Worm (Caenorhabditis elegans) whole organism, L1 larva: Measurements from ENCODE around the gene F56D6.6.

ENCODE experiments used
- C16A3.4 ChIP-seq: fragments of 150-350 bp; optimal IDR thresholded peaks from 2 replicates; lab custom pipeline; 2014; ENCODE audit warnings: missing biosample characterization, missing genetic modification characterization
- aha-1 ChIP-seq: fragments of 150-350 bp; optimal IDR thresholded peaks from 2 replicates; lab custom pipeline; 2014; ENCODE audit warnings: missing biosample characterization, missing genetic modification characterization
- ama-1 ChIP-seq: fragments of 150-350 bp; optimal IDR thresholded peaks from 2 replicates; lab custom pipeline; 2014
- ceh-63 ChIP-seq: fragments of 200-800 bp; sonication (Bioruptor generic); optimal IDR thresholded peaks from 2 replicates; lab custom pipeline; 2018; ENCODE audit warnings: mild to moderate bottlenecking, missing genetic modification characterization, missing compliant biosample characterization
- dpl-1 ChIP-seq, 3 experiments: fragments of 150-350 bp in 2 of 3; sonication (generic microtip) in 1 of 3; optimal IDR thresholded peaks; 2 replicates each; lab custom pipeline; 2014 to 2017; ENCODE audit warnings: missing biosample characterization in 3 of 3, missing genetic modification characterization in 3 of 3, missing genetic modification reagents in 3 of 3
- elt-3 ChIP-seq, 6 experiments: fragments of 150-350 bp in 1 of 6; sonication (generic microtip); optimal IDR thresholded peaks; 2 replicates each; lab custom pipeline; 2017 to 2018; ENCODE audit warnings: missing biosample characterization in 6 of 6, missing genetic modification characterization in 6 of 6, inconsistent platforms in 1 of 6
- hlh-17 ChIP-seq: fragments of 200-800 bp; sonication (Bioruptor generic); optimal IDR thresholded peaks from 2 replicates; lab custom pipeline; 2018; ENCODE audit warnings: missing genetic modification characterization, mild to moderate bottlenecking, missing compliant biosample characterization, moderate library complexity, borderline replicate concordance
- mdl-1 ChIP-seq, 2 experiments: fragments of 150-350 bp; optimal IDR thresholded peaks; 2 replicates each; lab custom pipeline; 2014 to 2017; ENCODE audit warnings: missing biosample characterization in 2 of 2, missing genetic modification characterization in 2 of 2, inconsistent platforms in 1 of 2
- skn-1 ChIP-seq: fragments of 150-350 bp; optimal IDR thresholded peaks from 2 replicates; lab custom pipeline; 2014; ENCODE audit warnings: missing biosample characterization, missing genetic modification characterization
- sptf-1 ChIP-seq: fragments of 150-350 bp; optimal IDR thresholded peaks from 2 replicates; lab custom pipeline; 2014; ENCODE audit warnings: missing biosample characterization, missing genetic modification characterization
- unc-130 ChIP-seq: fragments of 150-350 bp; optimal IDR thresholded peaks from 2 replicates; lab custom pipeline; 2017; ENCODE audit warnings: missing biosample characterization, missing genetic modification characterization, inconsistent platforms
- unc-62 ChIP-seq: fragments of 150-350 bp; optimal IDR thresholded peaks from 2 replicates; lab custom pipeline; 2014; ENCODE audit warnings: missing biosample characterization, missing genetic modification reagents, missing genetic modification characterization
- ztf-11 ChIP-seq, 2 experiments: sonication (generic microtip); optimal IDR thresholded peaks; 2 replicates each; lab custom pipeline; 2016 to 2017; ENCODE audit warnings: missing genetic modification characterization in 2 of 2, missing biosample characterization in 1 of 2, missing compliant biosample characterization in 1 of 2

- TF ChIP-seq ceh-63 (GFP tag; lab: Kevin White, UChicago) (no peak), dpl-1 (GFP tag; optimal IDR thresholded peaks at IDR 0.05; lab: Kevin White, UChicago) (no peak), ama-1 (no peak), C16A3.4 (no peak), aha-1 (tag; lab: Kevin White, UChicago) (no peak), elt-3 (tag; optimal IDR thresholded peaks at IDR 0.05; lab: Kevin White, UChicago) (no peak), ztf-11 (tag; optimal IDR thresholded peaks at IDR 0.05; lab: Kevin White, UChicago) (no peak), sptf-1 (no peak), skn-1 (tag; lab: Kevin White, UChicago) (no peak), unc-130 (no peak), unc-62 (GFP tag; lab: Kevin White, UChicago) (no peak), mdl-1 (tag; optimal IDR thresholded peaks at IDR 0.05; lab: Kevin White, UChicago) (no peak), hlh-17 (GFP tag; lab: Kevin White, UChicago) (no peak)
These were observed 40.1 kb upstream of the F56D6.6 start for ce11 chrIV:3862948-3863347.
